Fruit fly (Drosophila melanogaster) whole organism, pupa: ENCODE results near the gene p130CAS.

Source experiments
- CG10348 ChIP-seq: fragments of 200-800 bp; sonication (Bioruptor generic); IDR thresholded peaks from 2 replicates; pipeline ENCODE4 v1.3.6; 2022; ENCODE audit warnings: missing biosample characterization, missing genetic modification characterization
- CG12605 ChIP-seq: fragments of 200-800 bp; sonication (Bioruptor generic); IDR thresholded peaks from 2 replicates; pipeline ENCODE4 v1.3.6; 2022; ENCODE audit warnings: missing biosample characterization, missing genetic modification characterization
- CG14655 ChIP-seq: fragments of 200-800 bp; sonication (Bioruptor generic); optimal IDR thresholded peaks from 3 replicates; lab custom pipeline; 2017; ENCODE audit warnings: mild to moderate bottlenecking, missing biosample characterization, missing genetic modification reagents, missing genetic modification characterization
- CG4496 ChIP-seq: fragments of 200-800 bp; sonication (Bioruptor generic); IDR thresholded peaks from 3 replicates; pipeline ENCODE4 v1.3.6; 2022; ENCODE audit warnings: missing biosample characterization, missing genetic modification characterization
- CG8301 ChIP-seq: fragments of 200-800 bp; sonication (Bioruptor generic); optimal IDR thresholded peaks from 2 replicates; lab custom pipeline; 2018; ENCODE audit warnings: missing biosample characterization, mild to moderate bottlenecking, missing genetic modification characterization
- CG9948 ChIP-seq: fragments of 200-800 bp; sonication (Bioruptor generic); optimal IDR thresholded peaks from 2 replicates; lab custom pipeline; 2018; ENCODE audit warnings: missing biosample characterization, mild to moderate bottlenecking, missing genetic modification characterization, moderate library complexity
- EcR ChIP-seq: fragments of 200-800 bp; sonication (Bioruptor generic); optimal IDR thresholded peaks from 3 replicates; lab custom pipeline; 2019; ENCODE audit warnings: missing biosample characterization, missing genetic modification characterization, mild to moderate bottlenecking, moderate library complexity, missing genetic modification reagents
- Ets98B ChIP-seq: fragments of 200-800 bp; sonication (Bioruptor generic); IDR thresholded peaks from 2 replicates; pipeline ENCODE4 v1.3.6; 2022; ENCODE audit warnings: missing biosample characterization, missing genetic modification characterization
- Pif1A ChIP-seq: fragments of 200-800 bp; sonication (Bioruptor generic); optimal IDR thresholded peaks from 3 replicates; lab custom pipeline; 2016; ENCODE audit warnings: missing biosample characterization, missing genetic modification characterization
- Pif1B ChIP-seq: fragments of 200-800 bp; sonication (Bioruptor generic); optimal IDR thresholded peaks from 3 replicates; lab custom pipeline; 2016; ENCODE audit warnings: missing biosample characterization, missing genetic modification characterization
- Snoo ChIP-seq: fragments of 200-800 bp; sonication (Bioruptor generic); optimal IDR thresholded peaks from 3 replicates; lab custom pipeline; 2017; ENCODE audit warnings: missing biosample characterization, mild to moderate bottlenecking, missing genetic modification characterization, inconsistent platforms
- rn ChIP-seq: fragments of 200-800 bp; sonication (Bioruptor generic); IDR thresholded peaks from 2 replicates; pipeline ENCODE4 v1.3.6; 2022; ENCODE audit warnings: missing biosample characterization, missing genetic modification characterization

- TF ChIP-seq Pif1B (GFP tag; lab: Kevin White, UChicago) = no peak
- TF ChIP-seq CG10348 = no peak
- peak; percentile 89 for TF ChIP-seq EcR (GFP tag; lab: Kevin White, UChicago)
- no peak for TF ChIP-seq rn (GFP tag; lab: Robert Waterston, UW)
- TF ChIP-seq CG9948 (tag; lab: Kevin White, UChicago) = no peak
- no peak for TF ChIP-seq CG12605
- no peak for TF ChIP-seq Snoo (tag; lab: Kevin White, UChicago)
- TF ChIP-seq Pif1A (GFP tag; lab: Kevin White, UChicago) = no peak
- TF ChIP-seq Ets98B (GFP tag; lab: Robert Waterston, UW) = no peak
- TF ChIP-seq CG8301 (tag; lab: Kevin White, UChicago) = no peak
- no peak for TF ChIP-seq CG4496 (GFP tag; lab: Robert Waterston, UW)
- TF ChIP-seq CG14655 (GFP tag; lab: Kevin White, UChicago) = no peak
Observed at dm6 chr3L:134868-135267, 17.8 kb upstream of the p130CAS start.
